Worm (Caenorhabditis elegans) whole organism, young adult: ENCODE results near the gene C27D9.1.

Experiments
- F22D6.2 ChIP-seq: sonication (generic microtip); optimal IDR thresholded peaks from 2 replicates; lab custom pipeline; 2016; ENCODE audit warnings: mild to moderate bottlenecking, missing genetic modification characterization, missing compliant biosample characterization
- K12H6.12 ChIP-seq: fragments of 200-800 bp; sonication (Bioruptor generic); optimal IDR thresholded peaks from 2 replicates; lab custom pipeline; 2018; ENCODE audit warnings: mild to moderate bottlenecking, missing genetic modification characterization, missing compliant biosample characterization
- ama-1 ChIP-seq, 3 experiments: fragments of 150-350 bp in 1 of 3; sonication (generic microtip) in 2 of 3; optimal IDR thresholded peaks; 2 replicates each; lab custom pipeline; 2014 to 2018; ENCODE audit warnings: missing biosample characterization in 2 of 3, missing genetic modification characterization in 2 of 3, missing genetic modification reagents in 2 of 3
- ceh-100 ChIP-seq: fragments of 200-800 bp; sonication (Bioruptor generic); IDR thresholded peaks from 2 replicates; pipeline ENCODE4 v1.3.6; 2022; ENCODE audit warnings: missing genetic modification reagents, missing genetic modification characterization, missing compliant biosample characterization
- efl-1 ChIP-seq: fragments of 150-350 bp; optimal IDR thresholded peaks from 2 replicates; lab custom pipeline; 2014; ENCODE audit warnings: missing biosample characterization, missing genetic modification reagents, missing genetic modification characterization
- hmg-20 ChIP-seq: fragments of 200-800 bp; sonication (Bioruptor generic); IDR thresholded peaks from 2 replicates; pipeline ENCODE4 v1.3.6; 2022; ENCODE audit warnings: missing genetic modification reagents, missing genetic modification characterization, missing compliant biosample characterization
- lsy-27 ChIP-seq: sonication (generic microtip); optimal IDR thresholded peaks from 2 replicates; lab custom pipeline; 2017; ENCODE audit warnings: missing genetic modification characterization, mild to moderate bottlenecking, missing compliant biosample characterization, antibody characterized with exemption, missing genotype, borderline replicate concordance; ENCODE audit not compliant: insufficient read depth
- madf-6 ChIP-seq: fragments of 200-800 bp; sonication (Bioruptor generic); IDR thresholded peaks from 2 replicates; pipeline ENCODE4 v1.3.6; 2022; ENCODE audit warnings: missing genetic modification reagents, missing genetic modification characterization, missing compliant biosample characterization
- mcd-1 ChIP-seq: fragments of 200-800 bp; sonication (Bioruptor generic); IDR thresholded peaks from 2 replicates; pipeline ENCODE4 v1.3.6; 2022; ENCODE audit warnings: missing genetic modification reagents, missing genetic modification characterization, missing compliant biosample characterization
- mel-28 ChIP-seq: sonication (generic microtip); optimal IDR thresholded peaks from 2 replicates; lab custom pipeline; 2016; ENCODE audit warnings: borderline replicate concordance, mild to moderate bottlenecking, missing genetic modification characterization, missing compliant biosample characterization
- nhr-80 ChIP-seq: sonication (generic microtip); optimal IDR thresholded peaks from 2 replicates; lab custom pipeline; 2016; ENCODE audit warnings: missing genetic modification characterization, missing compliant biosample characterization
- unc-62 ChIP-seq: fragments of 150-350 bp; optimal IDR thresholded peaks from 2 replicates; lab custom pipeline; 2014; ENCODE audit warnings: missing biosample characterization, missing genetic modification reagents, missing genetic modification characterization
- ztf-18 ChIP-seq: sonication (generic microtip); optimal IDR thresholded peaks from 2 replicates; lab custom pipeline; 2016; ENCODE audit warnings: missing genotype, mild to moderate bottlenecking, missing genetic modification characterization, missing compliant biosample characterization

ce11 chrII:4773891-4774432 lies 20.7 kb downstream of the C27D9.1 start, which contains the start of the genes F26G1.9 and F26G1.10:
- TF ChIP-seq madf-6 (GFP tag; lab: Robert Waterston, UW): no peak
- no peak for TF ChIP-seq lsy-27 (tag; lab: Kevin White, UChicago)
- TF ChIP-seq ceh-100 (GFP tag; lab: Robert Waterston, UW): no peak
- TF ChIP-seq ztf-18 (tag; lab: Kevin White, UChicago): no peak
- TF ChIP-seq K12H6.12 (tag; lab: Kevin White, UChicago): no peak
- TF ChIP-seq F22D6.2: no peak
- no peak for TF ChIP-seq unc-62
- TF ChIP-seq mcd-1 (GFP tag; lab: Robert Waterston, UW): no peak
- no peak for TF ChIP-seq hmg-20 (GFP tag; lab: Robert Waterston, UW)
- no peak for TF ChIP-seq mel-28 (tag; lab: Kevin White, UChicago)
- no peak for TF ChIP-seq efl-1 (GFP tag; lab: Kevin White, UChicago)
- no peak for TF ChIP-seq ama-1 (optimal IDR thresholded peaks at IDR 0.05; lab: Kevin White, UChicago)
- TF ChIP-seq ama-1 (GFP tag; optimal IDR thresholded peaks at IDR 0.05; lab: Kevin White, UChicago): no peak
- TF ChIP-seq nhr-80 (tag; lab: Kevin White, UChicago): no peak
